Fruit fly (Drosophila melanogaster) whole organism, embryonic: ENCODE results near the gene osk.

Experiments used
- Antp ChIP-seq: fragments of 200-800 bp; sonication (Bioruptor generic); optimal IDR thresholded peaks from 3 replicates; lab custom pipeline; 2016; ENCODE audit warnings: missing biosample characterization, missing genetic modification characterization
- Atf6 ChIP-seq: fragments of 200-800 bp; sonication (Bioruptor generic); IDR thresholded peaks from 2 replicates; pipeline ENCODE4 v1.3.6; 2022; ENCODE audit warnings: missing biosample characterization, missing genetic modification characterization
- B-H1 ChIP-seq: fragments of 200-800 bp; sonication (Bioruptor generic); IDR thresholded peaks from 3 replicates; pipeline ENCODE4 v1.3.6; 2022; ENCODE audit warnings: missing biosample characterization, missing genetic modification characterization
- CG1024 ChIP-seq: fragments of 200-800 bp; sonication (Bioruptor generic); IDR thresholded peaks from 2 replicates; pipeline ENCODE4 v1.3.6; 2022; ENCODE audit warnings: missing biosample characterization, missing genetic modification characterization
- CG10267 ChIP-seq: fragments of 200-800 bp; sonication (Bioruptor generic); optimal IDR thresholded peaks from 2 replicates; lab custom pipeline; 2018; ENCODE audit warnings: missing biosample characterization, mild to moderate bottlenecking, missing genetic modification characterization, moderate library complexity
- CG10321 ChIP-seq: fragments of 200-800 bp; sonication (Bioruptor generic); IDR thresholded peaks from 2 replicates; pipeline ENCODE4 v1.3.6; 2022; ENCODE audit warnings: missing biosample characterization, missing genetic modification characterization
- CG10366 ChIP-seq: fragments of 200-800 bp; sonication (Bioruptor generic); IDR thresholded peaks from 2 replicates; pipeline ENCODE4 v1.3.6; 2022; ENCODE audit warnings: missing biosample characterization, missing genetic modification characterization
- CG10462 ChIP-seq: fragments of 200-800 bp; sonication (Bioruptor generic); optimal IDR thresholded peaks from 2 replicates; lab custom pipeline; 2016; ENCODE audit warnings: missing biosample characterization, missing genetic modification characterization
- CG10959 ChIP-seq: fragments of 200-800 bp; sonication (Bioruptor generic); IDR thresholded peaks from 2 replicates; pipeline ENCODE4 v1.3.6; 2022; ENCODE audit warnings: missing biosample characterization, missing genetic modification characterization
- CG12299 ChIP-seq: fragments of 200-800 bp; sonication (Bioruptor generic); optimal IDR thresholded peaks from 2 replicates; lab custom pipeline; 2018; ENCODE audit warnings: missing biosample characterization, mild to moderate bottlenecking, missing genetic modification characterization
- CG13296 ChIP-seq: fragments of 200-800 bp; sonication (Bioruptor generic); optimal IDR thresholded peaks from 3 replicates; lab custom pipeline; 2018; ENCODE audit warnings: missing biosample characterization, mild to moderate bottlenecking, missing genetic modification characterization
- CG13775 ChIP-seq: fragments of 200-800 bp; sonication (Bioruptor generic); optimal IDR thresholded peaks from 3 replicates; lab custom pipeline; 2017; ENCODE audit warnings: missing biosample characterization, mild to moderate bottlenecking, missing genetic modification characterization
- CG15601 ChIP-seq: fragments of 200-800 bp; sonication (Bioruptor generic); optimal IDR thresholded peaks from 3 replicates; lab custom pipeline; 2019; ENCODE audit warnings: missing biosample characterization, mild to moderate bottlenecking, missing genetic modification characterization, moderate library complexity
- CG16779 ChIP-seq: fragments of 200-800 bp; sonication (Bioruptor generic); IDR thresholded peaks from 2 replicates; pipeline ENCODE4 v1.3.6; 2022; ENCODE audit warnings: missing biosample characterization, missing genetic modification characterization
- CG17359 ChIP-seq: fragments of 200-800 bp; sonication (Bioruptor generic); optimal IDR thresholded peaks from 3 replicates; lab custom pipeline; 2018; ENCODE audit warnings: missing biosample characterization, mild to moderate bottlenecking, missing genetic modification characterization, moderate library complexity
- CG17829 ChIP-seq: fragments of 200-800 bp; optimal IDR thresholded peaks from 2 replicates; lab custom pipeline; 2019; ENCODE audit warnings: missing biosample characterization, mild to moderate bottlenecking, missing genetic modification characterization, moderate library complexity
- CG30403 ChIP-seq: fragments of 200-800 bp; sonication (Bioruptor generic); optimal IDR thresholded peaks from 3 replicates; lab custom pipeline; 2016; ENCODE audit warnings: missing biosample characterization, missing genetic modification characterization
- CG30431 ChIP-seq: fragments of 200-800 bp; sonication (Bioruptor generic); optimal IDR thresholded peaks from 2 replicates; lab custom pipeline; 2017; ENCODE audit warnings: missing biosample characterization, missing genetic modification characterization
- CG32772 ChIP-seq: fragments of 200-800 bp; sonication (Bioruptor generic); IDR thresholded peaks from 2 replicates; pipeline ENCODE4 v1.3.6; 2022; ENCODE audit warnings: missing biosample characterization, missing genetic modification characterization
- CG33213 ChIP-seq: fragments of 200-800 bp; sonication (Bioruptor generic); optimal IDR thresholded peaks from 3 replicates; lab custom pipeline; 2016; ENCODE audit warnings: missing biosample characterization, missing genetic modification characterization
- CG6683 ChIP-seq: fragments of 200-800 bp; sonication (Bioruptor generic); optimal IDR thresholded peaks from 2 replicates; lab custom pipeline; 2017; ENCODE audit warnings: missing biosample characterization, mild to moderate bottlenecking, missing genetic modification characterization, missing genetic modification reagents
- CG6813 ChIP-seq: fragments of 200-800 bp; sonication (Bioruptor generic); optimal IDR thresholded peaks from 2 replicates; lab custom pipeline; 2017; ENCODE audit warnings: missing biosample characterization, missing genetic modification characterization, mild to moderate bottlenecking, moderate library complexity, missing genetic modification reagents
- CG7372 ChIP-seq: fragments of 200-800 bp; sonication (Bioruptor generic); IDR thresholded peaks from 2 replicates; pipeline ENCODE4 v1.3.6; 2022; ENCODE audit warnings: missing biosample characterization, missing genetic modification characterization
- CG8089 ChIP-seq: fragments of 200-800 bp; sonication (Bioruptor generic); optimal IDR thresholded peaks from 3 replicates; lab custom pipeline; 2016; ENCODE audit warnings: missing biosample characterization, missing genetic modification characterization
- CG8388 ChIP-seq: fragments of 200-800 bp; sonication (Bioruptor generic); optimal IDR thresholded peaks from 2 replicates; lab custom pipeline; 2019; ENCODE audit warnings: missing biosample characterization, mild to moderate bottlenecking, missing genetic modification characterization, moderate library complexity
- Elba2 ChIP-seq: fragments of 200-800 bp; sonication (Bioruptor generic); optimal IDR thresholded peaks from 3 replicates; lab custom pipeline; 2016; ENCODE audit warnings: missing biosample characterization, missing genetic modification characterization
- HLH3B ChIP-seq: fragments of 200-800 bp; sonication (Bioruptor generic); IDR thresholded peaks from 2 replicates; pipeline ENCODE4 v1.3.6; 2022; ENCODE audit warnings: missing biosample characterization, missing genetic modification characterization
- NFAT ChIP-seq: fragments of 200-800 bp; sonication (Bioruptor generic); IDR thresholded peaks from 2 replicates; pipeline ENCODE4 v1.3.6; 2022; ENCODE audit warnings: missing biosample characterization, missing genetic modification characterization
- Oli ChIP-seq: fragments of 200-800 bp; sonication (Bioruptor generic); optimal IDR thresholded peaks from 2 replicates; lab custom pipeline; 2018; ENCODE audit warnings: missing biosample characterization, mild to moderate bottlenecking, missing genetic modification characterization, moderate library complexity
- PHDP ChIP-seq: fragments of 200-800 bp; sonication (Bioruptor generic); optimal IDR thresholded peaks from 3 replicates; lab custom pipeline; 2018; ENCODE audit warnings: missing biosample characterization, mild to moderate bottlenecking, missing genetic modification characterization, moderate library complexity
- Rx ChIP-seq: fragments of 200-800 bp; sonication (Bioruptor generic); IDR thresholded peaks from 2 replicates; pipeline ENCODE4 v1.3.6; 2022; ENCODE audit warnings: missing biosample characterization, missing genetic modification characterization
- al ChIP-seq: fragments of 200-800 bp; sonication (Bioruptor generic); IDR thresholded peaks from 2 replicates; pipeline ENCODE4 v1.3.6; 2022; ENCODE audit warnings: missing biosample characterization, missing genetic modification characterization
- ara ChIP-seq: fragments of 200-800 bp; sonication (Bioruptor generic); IDR thresholded peaks from 2 replicates; pipeline ENCODE4 v1.3.6; 2022; ENCODE audit warnings: missing biosample characterization, missing genetic modification characterization
- bbx ChIP-seq: fragments of 200-800 bp; sonication (Bioruptor generic); IDR thresholded peaks from 2 replicates; pipeline ENCODE4 v1.3.6; 2022; ENCODE audit warnings: missing biosample characterization, missing genetic modification characterization; ENCODE audit not compliant: partially characterized antibody
- cg ChIP-seq: fragments of 200-800 bp; sonication (Bioruptor generic); optimal IDR thresholded peaks from 3 replicates; lab custom pipeline; 2019; ENCODE audit warnings: missing biosample characterization, mild to moderate bottlenecking, missing genetic modification characterization, moderate library complexity
- chm ChIP-seq: fragments of 200-800 bp; sonication (Bioruptor generic); IDR thresholded peaks from 2 replicates; pipeline ENCODE4 v1.3.6; 2022; ENCODE audit warnings: missing biosample characterization, missing genetic modification characterization
- danr ChIP-seq: fragments of 200-800 bp; sonication (Bioruptor generic); IDR thresholded peaks from 2 replicates; pipeline ENCODE4 v1.3.6; 2022; ENCODE audit warnings: missing biosample characterization, missing genetic modification characterization
- disco-r ChIP-seq: fragments of 200-800 bp; sonication (Bioruptor generic); optimal IDR thresholded peaks from 2 replicates; lab custom pipeline; 2016; ENCODE audit warnings: missing biosample characterization, missing genetic modification characterization
- fd3F ChIP-seq: fragments of 200-800 bp; sonication (Bioruptor generic); optimal IDR thresholded peaks from 2 replicates; lab custom pipeline; 2018; ENCODE audit warnings: missing biosample characterization, mild to moderate bottlenecking, missing genetic modification characterization, moderate library complexity
- fd64A ChIP-seq: fragments of 200-800 bp; sonication (Bioruptor generic); optimal IDR thresholded peaks from 3 replicates; lab custom pipeline; 2018; ENCODE audit warnings: missing biosample characterization, mild to moderate bottlenecking, missing genetic modification characterization
- grau ChIP-seq: fragments of 200-800 bp; optimal IDR thresholded peaks from 3 replicates; lab custom pipeline; 2019; ENCODE audit warnings: missing biosample characterization, mild to moderate bottlenecking, missing genetic modification characterization, moderate library complexity
- h ChIP-seq: fragments of >200 bp; optimal IDR thresholded peaks from 2 replicates; lab custom pipeline; 2017
- jigr1 ChIP-seq: fragments of 200-800 bp; sonication (Bioruptor generic); IDR thresholded peaks from 3 replicates; pipeline ENCODE4 v1.3.6; 2022; ENCODE audit warnings: missing biosample characterization, missing genetic modification characterization
- maf-S ChIP-seq: fragments of 200-800 bp; sonication (Bioruptor generic); optimal IDR thresholded peaks from 2 replicates; lab custom pipeline; 2016; ENCODE audit warnings: missing biosample characterization, missing genetic modification characterization
- pho ChIP-seq: fragments of 200-800 bp; sonication (Bioruptor generic); optimal IDR thresholded peaks from 2 replicates; lab custom pipeline; 2016; ENCODE audit warnings: missing biosample characterization, missing genetic modification characterization
- prd ChIP-seq, 3 experiments: fragments of >200 bp in 2 of 3; fragments of 200-800 bp in 1 of 3; sonication (Bioruptor generic) in 1 of 3; optimal IDR thresholded peaks in 2 of 3; IDR thresholded peaks in 1 of 3; 2 replicates in 2 of 3; 3 replicates in 1 of 3; pipeline versions ENCODE4 v1.3.6 to Lab custom; 2017 to 2022; ENCODE audit warnings: missing biosample characterization in 1 of 3, missing genetic modification characterization in 1 of 3
- run ChIP-seq: fragments of 200-800 bp; sonication (Bioruptor generic); optimal IDR thresholded peaks from 3 replicates; lab custom pipeline; 2018; ENCODE audit warnings: missing biosample characterization, mild to moderate bottlenecking, missing genetic modification characterization
- tin ChIP-seq: fragments of 200-800 bp; sonication (Bioruptor generic); optimal IDR thresholded peaks from 3 replicates; lab custom pipeline; 2016; ENCODE audit warnings: missing biosample characterization, missing genetic modification characterization
- unc-4 ChIP-seq: fragments of 200-800 bp; sonication (Bioruptor generic); IDR thresholded peaks from 2 replicates; pipeline ENCODE4 v1.3.6; 2022; ENCODE audit warnings: missing biosample characterization, missing genetic modification characterization; ENCODE audit not compliant: partially characterized antibody
- wek ChIP-seq: fragments of 200-800 bp; sonication (Bioruptor generic); optimal IDR thresholded peaks from 3 replicates; lab custom pipeline; 2018; ENCODE audit warnings: missing biosample characterization, mild to moderate bottlenecking, missing genetic modification characterization, moderate library complexity
- zen2 ChIP-seq: fragments of 200-800 bp; sonication (Bioruptor generic); IDR thresholded peaks from 3 replicates; pipeline ENCODE4 v1.3.6; 2022; ENCODE audit warnings: missing biosample characterization, missing genetic modification characterization; ENCODE audit not compliant: partially characterized antibody

osk gene

dm6 chr3R:8963756-8964342 is 28.9 kb downstream of the osk start (continued):
- TF ChIP-seq HLH3B (GFP tag; lab: Robert Waterston, UW) (peak; percentile 65), grau (tag; lab: Kevin White, UChicago) (peak; percentile 32), unc-4 (GFP tag; lab: Robert Waterston, UW) (no peak), CG13775 (no peak), Elba2 (GFP tag; lab: Kevin White, UChicago) (no peak), CG10959 (GFP tag; lab: Robert Waterston, UW) (no peak), wek (no peak), CG10321 (no peak), CG30403 (GFP tag; lab: Kevin White, UChicago) (peak; percentile 5), CG10462 (GFP tag; lab: Kevin White, UChicago) (no peak), bbx (no peak), Antp (GFP tag; lab: Kevin White, UChicago) (no peak), chm (GFP tag; lab: Robert Waterston, UW) (no peak), CG6683 (GFP tag; lab: Kevin White, UChicago) (no peak), run (tag; lab: Kevin White, UChicago) (no peak), PHDP (peak; percentile 39), ara (GFP tag; lab: Robert Waterston, UW) (no peak), prd (optimal IDR thresholded peaks at IDR 0.05; lab: Kevin White, UChicago) (no peak), prd (GFP tag; IDR thresholded peaks at IDR 0.05; lab: Robert Waterston, UW) (peak; percentile 55; the same call in 2 of the 3 replicates), Atf6 (no peak; the same call in 1 of the 2 replicates), NFAT (GFP tag; lab: Robert Waterston, UW) (no peak), CG16779 (GFP tag; lab: Robert Waterston, UW) (no peak), CG17829 (peak; percentile 32), CG10267 (tag; lab: Kevin White, UChicago) (peak; percentile 17), fd3F (GFP tag; lab: Kevin White, UChicago) (no peak), CG32772 (GFP tag; lab: Robert Waterston, UW) (peak; percentile 32; the same call in 1 of the 2 replicates), zen2 (GFP tag; lab: Robert Waterston, UW) (no peak), CG15601 (tag; lab: Kevin White, UChicago) (peak; percentile 2), pho (no peak), tin (GFP tag; lab: Kevin White, UChicago) (no peak), al (GFP tag; lab: Robert Waterston, UW) (no peak), CG8388 (GFP tag; lab: Kevin White, UChicago) (peak; percentile 44), B-H1 (no peak), CG1024 (no peak), CG7372 (GFP tag; lab: Robert Waterston, UW) (0 out of 2 replicates have a peak, but pooled peaks have one; percentile 16), CG30431 (GFP tag; lab: Kevin White, UChicago) (no peak), CG6813 (GFP tag; lab: Kevin White, UChicago) (no peak), CG33213 (GFP tag; lab: Kevin White, UChicago) (no peak), disco-r (GFP tag; lab: Kevin White, UChicago) (no peak), CG8089 (GFP tag; lab: Kevin White, UChicago) (no peak), jigr1 (GFP tag; lab: Robert Waterston, UW) (no peak), cg (GFP tag; lab: Kevin White, UChicago) (no peak), CG12299 (no peak), maf-S (GFP tag; lab: Kevin White, UChicago) (no peak), Oli (tag; lab: Kevin White, UChicago) (peak; percentile 48), Rx (GFP tag; lab: Robert Waterston, UW) (no peak), CG17359 (peak; percentile 75), CG10366 (GFP tag; lab: Robert Waterston, UW) (peak; percentile 27; the same call in 1 of the 2 replicates), h (lab: Kevin White, UChicago) (no peak), danr (GFP tag; lab: Robert Waterston, UW) (no peak), CG13296 (GFP tag; lab: Kevin White, UChicago) (no peak), fd64A (no peak)
